Worm (Caenorhabditis elegans) whole organism, L3 larva: Measurements from ENCODE around the gene Y48G9A.11.

ENCODE experiments used
- R02D3.7 ChIP-seq: fragments of 150-350 bp; optimal IDR thresholded peaks from 2 replicates; lab custom pipeline; 2014; ENCODE audit warnings: missing biosample characterization, missing genetic modification characterization
- aly-2 ChIP-seq: fragments of 150-350 bp; optimal IDR thresholded peaks from 2 replicates; lab custom pipeline; 2014; ENCODE audit warnings: missing biosample characterization, missing genetic modification characterization
- ama-1 ChIP-seq: fragments of 150-350 bp; optimal IDR thresholded peaks from 2 replicates; lab custom pipeline; 2018
- ceh-16 ChIP-seq: sonication (generic microtip); optimal IDR thresholded peaks from 2 replicates; lab custom pipeline; 2017; ENCODE audit warnings: missing biosample characterization, missing genetic modification characterization
- ceh-28 ChIP-seq: fragments of 150-350 bp; optimal IDR thresholded peaks from 2 replicates; lab custom pipeline; 2014; ENCODE audit warnings: missing biosample characterization, missing genetic modification reagents, missing genetic modification characterization
- elt-2 ChIP-seq: sonication (generic microtip); optimal IDR thresholded peaks from 2 replicates; lab custom pipeline; 2016; ENCODE audit warnings: missing genetic modification reagents, mild to moderate bottlenecking, missing genetic modification characterization, missing compliant biosample characterization
- elt-3 ChIP-seq, 3 experiments: fragments of 150-350 bp in 1 of 3; sonication (generic microtip) in 2 of 3; optimal IDR thresholded peaks; 2 replicates in 2 of 3; 4 replicates in 1 of 3; lab custom pipeline; 2014 to 2017; ENCODE audit warnings: missing biosample characterization in 3 of 3, missing genetic modification characterization in 3 of 3
- fkh-10 ChIP-seq: sonication (generic microtip); optimal IDR thresholded peaks from 2 replicates; lab custom pipeline; 2017; ENCODE audit warnings: missing biosample characterization, missing genetic modification reagents, missing genetic modification characterization
- fkh-2 ChIP-seq: fragments of 150-350 bp; optimal IDR thresholded peaks from 2 replicates; lab custom pipeline; 2014; ENCODE audit warnings: missing biosample characterization, missing genetic modification reagents, missing genetic modification characterization
- fos-1 ChIP-seq: fragments of 150-350 bp; optimal IDR thresholded peaks from 2 replicates; lab custom pipeline; 2014; ENCODE audit warnings: missing biosample characterization, missing genetic modification characterization
- hmg-11 ChIP-seq: sonication (generic microtip); optimal IDR thresholded peaks from 2 replicates; lab custom pipeline; 2016; ENCODE audit warnings: missing genetic modification characterization, missing compliant biosample characterization
- jun-1 ChIP-seq: fragments of 150-350 bp; optimal IDR thresholded peaks from 2 replicates; lab custom pipeline; 2014; ENCODE audit warnings: missing biosample characterization, missing genetic modification reagents, missing genetic modification characterization
- mml-1 ChIP-seq: fragments of 150-350 bp; sonication (generic microtip); optimal IDR thresholded peaks from 3 replicates; lab custom pipeline; 2014; ENCODE audit warnings: missing biosample characterization, missing genetic modification characterization
- nfya-1 ChIP-seq: sonication (generic microtip); optimal IDR thresholded peaks from 2 replicates; lab custom pipeline; 2017; ENCODE audit warnings: missing genetic modification characterization, mild to moderate bottlenecking, missing compliant biosample characterization, antibody characterized with exemption, moderate library complexity; ENCODE audit not compliant: insufficient read depth
- nhr-11 ChIP-seq: fragments of 150-350 bp; optimal IDR thresholded peaks from 2 replicates; lab custom pipeline; 2014; ENCODE audit warnings: missing biosample characterization, missing genetic modification characterization
- nhr-12 ChIP-seq: fragments of 150-350 bp; optimal IDR thresholded peaks from 2 replicates; lab custom pipeline; 2014; ENCODE audit warnings: missing biosample characterization, missing genetic modification characterization
- nhr-23 ChIP-seq: fragments of 150-350 bp; optimal IDR thresholded peaks from 2 replicates; lab custom pipeline; 2014; ENCODE audit warnings: missing biosample characterization, missing genetic modification reagents, missing genetic modification characterization
- nhr-237 ChIP-seq: fragments of 150-350 bp; optimal IDR thresholded peaks from 2 replicates; lab custom pipeline; 2014; ENCODE audit warnings: missing biosample characterization, missing genetic modification characterization
- nhr-25 ChIP-seq: sonication (generic microtip); optimal IDR thresholded peaks from 2 replicates; lab custom pipeline; 2017; ENCODE audit warnings: missing biosample characterization, missing genetic modification characterization
- nhr-28 ChIP-seq: fragments of 150-350 bp; optimal IDR thresholded peaks from 2 replicates; lab custom pipeline; 2014; ENCODE audit warnings: missing biosample characterization, missing genetic modification characterization
- nhr-43 ChIP-seq: sonication (generic microtip); optimal IDR thresholded peaks from 2 replicates; lab custom pipeline; 2016; ENCODE audit warnings: mild to moderate bottlenecking, missing genetic modification characterization, missing compliant biosample characterization; ENCODE audit not compliant: poor library complexity, severe bottlenecking
- nhr-76 ChIP-seq: fragments of 150-350 bp; sonication (generic microtip); optimal IDR thresholded peaks from 5 replicates; lab custom pipeline; 2014; ENCODE audit warnings: missing biosample characterization, missing genetic modification characterization
- nhr-77 ChIP-seq: fragments of 150-350 bp; optimal IDR thresholded peaks from 2 replicates; lab custom pipeline; 2014; ENCODE audit warnings: missing biosample characterization, missing genetic modification characterization
- pha-4 ChIP-seq: fragments of 150-350 bp; optimal IDR thresholded peaks from 2 replicates; lab custom pipeline; 2014; ENCODE audit warnings: missing biosample characterization, missing genetic modification reagents, missing genetic modification characterization
- pqm-1 ChIP-seq: fragments of 150-350 bp; optimal IDR thresholded peaks from 2 replicates; lab custom pipeline; 2017; ENCODE audit warnings: missing biosample characterization, missing genetic modification characterization, inconsistent platforms
- sea-2 ChIP-seq: fragments of 150-350 bp; sonication (generic microtip); optimal IDR thresholded peaks from 4 replicates; lab custom pipeline; 2014; ENCODE audit warnings: missing biosample characterization, missing genetic modification reagents, missing genetic modification characterization
- skn-1 ChIP-seq: fragments of 150-350 bp; optimal IDR thresholded peaks from 2 replicates; lab custom pipeline; 2014; ENCODE audit warnings: missing biosample characterization, missing genetic modification characterization
- snpc-4 ChIP-seq: fragments of 150-350 bp; optimal IDR thresholded peaks from 2 replicates; lab custom pipeline; 2014; ENCODE audit warnings: missing biosample characterization, missing genetic modification characterization
- unc-62 ChIP-seq: fragments of 150-350 bp; sonication (generic microtip); optimal IDR thresholded peaks from 4 replicates; lab custom pipeline; 2014; ENCODE audit warnings: missing biosample characterization, missing genetic modification reagents, missing genetic modification characterization
- ztf-11 ChIP-seq: fragments of 150-350 bp; optimal IDR thresholded peaks from 2 replicates; lab custom pipeline; 2014; ENCODE audit warnings: missing biosample characterization, missing genetic modification characterization

Gene Y48G9A.11

DNA sequence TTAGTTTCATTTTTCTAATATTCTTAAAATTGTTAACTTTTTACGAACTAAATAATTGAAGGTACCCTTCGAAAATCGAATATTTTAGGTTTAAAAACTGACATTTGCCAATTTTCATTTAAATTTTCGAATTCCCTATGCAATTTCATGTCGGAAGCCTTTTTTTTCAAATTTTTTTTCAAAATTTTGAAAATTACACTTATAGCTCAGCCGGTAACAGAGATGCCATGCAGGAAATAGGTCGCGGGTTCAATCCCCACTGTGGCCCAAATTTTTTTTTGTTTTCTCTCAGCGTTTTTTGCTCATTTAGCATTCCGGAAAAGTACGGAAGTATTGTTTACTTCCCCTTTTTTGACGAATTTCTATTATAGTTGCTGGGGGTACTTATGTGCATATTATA lies 12.7 kb upstream of the Y48G9A.11 start:
- TF ChIP-seq elt-3 (tag; optimal IDR thresholded peaks at IDR 0.05; lab: Kevin White, UChicago) (no peak), aly-2 (no peak), nhr-237 (tag; lab: Kevin White, UChicago) (no peak), fkh-2 (tag; lab: Kevin White, UChicago) (no peak), nhr-11 (no peak)

DNA sequence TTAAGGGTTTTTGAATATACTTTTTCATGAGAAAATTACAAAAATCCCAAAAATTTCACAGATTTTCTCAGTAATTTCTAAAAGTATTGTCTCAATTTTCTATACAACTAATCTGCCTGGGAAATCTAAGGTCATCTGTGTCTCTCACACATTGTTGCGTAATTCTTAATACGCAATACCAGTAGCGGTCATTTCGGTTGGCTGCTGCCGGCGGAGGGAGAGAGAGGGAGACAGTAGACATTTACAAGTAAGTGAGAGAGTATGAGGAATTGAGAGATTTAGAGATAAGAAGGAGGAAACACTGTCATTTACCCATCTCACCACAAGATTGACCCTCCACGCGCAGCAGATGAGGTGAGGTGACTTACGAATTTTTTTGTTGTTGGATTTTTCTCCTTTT lies 9.2 kb upstream of the Y48G9A.11 start:
- TF ChIP-seq unc-62 (GFP tag; lab: Kevin White, UChicago), result no peak
- peak; percentile 4 for TF ChIP-seq hmg-11 (tag; lab: Kevin White, UChicago)
- TF ChIP-seq nhr-43, result no peak
- TF ChIP-seq nhr-12 (tag; lab: Kevin White, UChicago), result no peak
- TF ChIP-seq elt-3 (tag; optimal IDR thresholded peaks at IDR 0.05; lab: Kevin White, UChicago), result no peak
- no peak for TF ChIP-seq fkh-10 (GFP tag; lab: Kevin White, UChicago)
- no peak for TF ChIP-seq nfya-1
- peak; percentile 51 for TF ChIP-seq nhr-25 (tag; lab: Kevin White, UChicago)
- TF ChIP-seq nhr-23 (tag; lab: Kevin White, UChicago), result peak; percentile 59
- no peak for TF ChIP-seq jun-1 (tag; lab: Kevin White, UChicago)
- no peak for TF ChIP-seq fos-1 (tag; lab: Kevin White, UChicago)
- TF ChIP-seq nhr-76 (tag; lab: Kevin White, UChicago), result no peak
- TF ChIP-seq fkh-2 (tag; lab: Kevin White, UChicago), result no peak
- no peak for TF ChIP-seq ztf-11 (tag; lab: Kevin White, UChicago)
- TF ChIP-seq skn-1 (tag; lab: Kevin White, UChicago), result no peak
- TF ChIP-seq sea-2 (GFP tag; lab: Kevin White, UChicago), result no peak
- TF ChIP-seq snpc-4 (tag; lab: Kevin White, UChicago), result no peak
- TF ChIP-seq nhr-11, result no peak
- TF ChIP-seq R02D3.7 (tag; lab: Kevin White, UChicago), result no peak
- TF ChIP-seq nhr-28 (tag; lab: Kevin White, UChicago), result no peak
- TF ChIP-seq nhr-237 (tag; lab: Kevin White, UChicago), result no peak
- TF ChIP-seq mml-1, result no peak
- TF ChIP-seq ama-1 (lab: Kevin White, UChicago), result no peak
- TF ChIP-seq, all 47 proteins: peak for 3

DNA sequence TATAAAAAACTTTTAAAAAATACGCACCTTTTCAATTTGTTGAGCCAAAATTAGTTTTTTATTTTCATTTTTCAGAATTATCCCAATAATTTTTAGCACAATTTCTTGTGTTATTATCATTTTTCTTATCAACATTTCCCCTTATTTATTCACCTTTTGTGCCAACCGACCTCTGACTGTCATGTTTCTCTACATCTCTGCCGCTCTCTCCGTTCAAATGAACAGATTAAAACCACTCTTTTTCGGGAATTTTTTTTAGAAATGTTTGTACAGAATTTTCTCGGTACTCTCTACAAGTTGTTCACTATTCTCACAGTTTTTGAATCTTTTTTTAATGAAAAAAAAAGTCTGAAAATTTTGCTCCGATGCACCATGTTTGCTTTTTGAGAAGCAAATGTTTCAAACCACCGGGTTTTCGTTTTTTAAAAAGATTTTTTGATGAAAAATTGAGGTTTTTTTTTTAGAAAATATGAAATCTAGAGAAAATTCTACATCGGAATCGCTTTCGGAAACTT lies 7.0 kb upstream of the Y48G9A.11 start, which contains the start of gene frl-1:
frl-1 (plus strand) TSS at position 465 of the 515 bp plus-strand sequence.
- TF ChIP-seq nhr-25 (tag; lab: Kevin White, UChicago), result no peak
- peak; percentile 68 for TF ChIP-seq elt-2
- TF ChIP-seq sea-2 (GFP tag; lab: Kevin White, UChicago), result no peak
- no peak for TF ChIP-seq fkh-2 (tag; lab: Kevin White, UChicago)
- TF ChIP-seq nhr-77 (tag; lab: Kevin White, UChicago), result no peak
- peak; percentile 18 for TF ChIP-seq pqm-1 (tag; lab: Kevin White, UChicago)
- TF ChIP-seq pha-4 (tag; lab: Kevin White, UChicago), result peak; percentile 68
- TF ChIP-seq nfya-1, result no peak

DNA sequence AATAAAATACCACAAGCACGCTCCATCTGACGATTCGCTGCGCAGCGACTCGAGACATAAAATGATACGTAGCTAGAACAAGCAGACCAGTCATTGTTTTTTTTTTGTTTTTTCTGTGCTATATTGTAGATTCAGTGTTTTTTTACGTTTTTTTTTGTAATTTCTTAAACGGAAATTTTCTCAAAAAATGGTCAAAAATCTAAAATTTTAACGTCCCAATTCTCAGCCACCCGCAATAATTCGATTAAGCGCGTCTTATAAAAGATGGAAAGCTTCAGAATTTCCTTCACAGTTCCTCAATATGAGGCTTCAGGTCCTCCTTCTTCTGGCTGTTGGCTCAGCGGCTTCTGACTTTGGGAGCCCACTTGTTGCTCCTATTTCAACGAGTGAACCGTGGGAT lies 844 bp upstream of the Y48G9A.11 start, which contains the start of gene Y48G9A.6:
Y48G9A.6 (plus strand) TSS at position 301 of the 400 bp plus-strand sequence.
- no peak for TF ChIP-seq ceh-16 (tag; lab: Kevin White, UChicago)

DNA sequence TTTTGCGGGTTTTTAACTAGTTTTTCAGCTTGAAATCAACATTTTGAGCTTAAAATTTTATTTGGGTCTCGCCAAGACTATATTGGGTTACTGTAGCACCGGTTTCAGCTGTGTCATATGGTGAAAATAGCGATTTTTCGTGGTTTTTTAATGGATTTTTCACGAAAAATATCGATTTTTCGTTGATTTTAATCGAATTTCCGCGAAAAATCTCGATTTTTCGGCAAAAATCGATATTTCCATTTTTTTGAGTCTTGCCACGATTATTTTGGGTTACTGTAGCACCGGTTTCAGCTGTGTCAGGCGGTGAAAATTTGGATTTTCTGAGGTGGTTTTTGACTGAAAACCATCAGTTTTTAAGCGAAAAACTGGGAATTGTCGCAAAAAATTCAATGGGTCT lies 1.4 kb downstream of the Y48G9A.11 start:
- TF ChIP-seq snpc-4 (tag; lab: Kevin White, UChicago), result no peak
- peak; percentile 54 for TF ChIP-seq ceh-28 (tag; lab: Kevin White, UChicago)
- TF ChIP-seq unc-62 (GFP tag; lab: Kevin White, UChicago), result no peak
- TF ChIP-seq, all 47 proteins: peak for 1

DNA sequence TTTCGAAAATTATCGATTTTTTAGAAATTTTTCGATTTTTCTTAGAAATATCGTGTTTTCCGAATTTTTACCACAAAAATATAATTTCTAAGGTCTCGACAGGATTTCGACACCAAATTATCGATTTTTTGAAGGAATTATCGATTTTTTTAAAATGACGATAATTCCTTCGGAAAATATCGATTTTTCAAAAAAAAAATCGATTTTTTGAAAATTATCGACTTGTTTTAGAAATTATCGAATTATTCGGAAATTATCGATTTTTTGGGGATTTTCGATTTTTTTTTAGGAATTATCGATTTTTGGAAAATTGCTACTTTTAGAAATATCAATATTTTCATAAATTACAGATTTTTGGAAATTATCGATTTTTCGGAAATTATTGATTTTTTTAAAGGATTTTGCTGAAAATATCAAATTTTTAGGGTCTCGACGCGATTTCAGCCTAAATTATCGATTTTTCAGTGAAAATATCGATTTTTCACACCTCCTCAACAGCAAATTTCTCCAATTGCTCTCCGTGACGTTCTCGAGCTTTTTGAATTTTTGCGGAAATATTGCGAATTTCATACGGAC lies 4.0 kb downstream of the Y48G9A.11 start:
- TF ChIP-seq nhr-11 (no peak), ceh-28 (tag; lab: Kevin White, UChicago) (peak; percentile 99)
